Worm (Caenorhabditis elegans): ENCODE data around the gene sre-26.

ce11 chrII:12387980-12388379 is 32.4 kb downstream of the sre-26 start, which contains the start of gene sre-41:
- TF ChIP-seq ref-1 (GFP tag; conservative IDR thresholded peaks at IDR 0.05) (no peak), med-1 (GFP tag; optimal IDR thresholded peaks at IDR 0.05; ENCODE audit: insufficient read depth) (no peak), flt-1 (GFP tag; IDR thresholded peaks at IDR 0.05) (no peak), ztf-29 (GFP tag; IDR thresholded peaks at IDR 0.05) (no peak), ztf-23 (GFP tag; IDR thresholded peaks at IDR 0.05) (no peak), cog-1 (tag; optimal IDR thresholded peaks at IDR 0.05) (no peak), tab-1 (GFP tag; IDR thresholded peaks at IDR 0.05) (no peak), klf-2 (GFP tag; conservative IDR thresholded peaks at IDR 0.05) (no peak)
